Worm (Caenorhabditis elegans) whole organism, L4 larva: ENCODE measurements around the gene ephx-1.

Source experiments
- F10B5.3 ChIP-seq: sonication (generic microtip); optimal IDR thresholded peaks from 2 replicates; lab custom pipeline; 2016; ENCODE audit warnings: mild to moderate bottlenecking, missing genetic modification characterization, missing compliant biosample characterization
- F26F4.8 ChIP-seq: fragments of 200-800 bp; sonication (Bioruptor generic); conservative IDR thresholded peaks from 2 replicates; pipeline ENCODE4 v1.3.6; 2022; ENCODE audit warnings: missing genetic modification characterization, missing compliant biosample characterization
- F37D6.2 ChIP-seq: sonication (generic microtip); optimal IDR thresholded peaks from 2 replicates; lab custom pipeline; 2016; ENCODE audit warnings: mild to moderate bottlenecking, missing genetic modification characterization, missing compliant biosample characterization
- F49E8.2 ChIP-seq: sonication (generic microtip); optimal IDR thresholded peaks from 2 replicates; lab custom pipeline; 2016; ENCODE audit warnings: missing compliant biosample characterization, mild to moderate bottlenecking, missing genetic modification characterization, borderline replicate concordance
- T20F7.1 ChIP-seq: fragments of 200-800 bp; sonication (Bioruptor generic); optimal IDR thresholded peaks from 2 replicates; lab custom pipeline; 2018; ENCODE audit warnings: mild to moderate bottlenecking, missing genetic modification characterization, missing compliant biosample characterization
- Y48G9A.11 ChIP-seq: fragments of 200-800 bp; sonication (Bioruptor generic); IDR thresholded peaks from 2 replicates; pipeline ENCODE4 v1.3.6; 2022; ENCODE audit warnings: missing genetic modification reagents, missing genetic modification characterization, missing compliant biosample characterization
- Y5F2A.4 ChIP-seq: fragments of 200-800 bp; sonication (Bioruptor generic); optimal IDR thresholded peaks from 2 replicates; lab custom pipeline; 2018; ENCODE audit warnings: mild to moderate bottlenecking, missing genetic modification characterization, missing compliant biosample characterization
- aha-1 ChIP-seq: fragments of 150-350 bp; peaks from one replicate; lab custom pipeline; 2014; ENCODE audit warnings: missing biosample characterization, missing genetic modification characterization
- aly-2 ChIP-seq: sonication (generic microtip); optimal IDR thresholded peaks from 2 replicates; lab custom pipeline; 2018; ENCODE audit warnings: missing biosample characterization, missing genetic modification characterization
- ama-1 ChIP-seq: fragments of 150-350 bp; optimal IDR thresholded peaks from 2 replicates; lab custom pipeline; 2014; ENCODE audit warnings: inconsistent platforms, mixed read lengths
- arid-1 ChIP-seq: fragments of 200-800 bp; sonication (Bioruptor generic); conservative IDR thresholded peaks from 2 replicates; pipeline ENCODE4 v1.3.6; 2022; ENCODE audit warnings: missing genetic modification reagents, missing genetic modification characterization, missing compliant biosample characterization
- attf-4 ChIP-seq: sonication (generic microtip); optimal IDR thresholded peaks from 3 replicates; lab custom pipeline; 2017; ENCODE audit warnings: missing biosample characterization, missing genetic modification characterization
- ceh-20 ChIP-seq: fragments of 200-800 bp; sonication (Bioruptor generic); IDR thresholded peaks from 2 replicates; pipeline ENCODE4 v1.3.6; 2022; ENCODE audit warnings: missing genetic modification reagents, missing genetic modification characterization, missing compliant biosample characterization
- ceh-32 ChIP-seq: sonication (generic microtip); optimal IDR thresholded peaks from 2 replicates; lab custom pipeline; 2016; ENCODE audit warnings: mild to moderate bottlenecking, missing genetic modification characterization, missing compliant biosample characterization; ENCODE audit not compliant: poor library complexity
- ceh-44 ChIP-seq: fragments of 200-800 bp; sonication (Bioruptor generic); IDR thresholded peaks from 2 replicates; pipeline ENCODE4 v1.3.6; 2022; ENCODE audit warnings: missing genetic modification reagents, missing genetic modification characterization, missing compliant biosample characterization
- ceh-62 ChIP-seq: sonication (generic microtip); optimal IDR thresholded peaks from 2 replicates; lab custom pipeline; 2017; ENCODE audit warnings: missing biosample characterization, missing genetic modification characterization
- ces-1 ChIP-seq: fragments of 150-350 bp; sonication (generic microtip); optimal IDR thresholded peaks from 4 replicates; lab custom pipeline; 2014; ENCODE audit warnings: missing biosample characterization, missing genetic modification reagents, missing genetic modification characterization
- cey-2 ChIP-seq: sonication (generic microtip); optimal IDR thresholded peaks from 3 replicates; lab custom pipeline; 2017; ENCODE audit warnings: missing genetic modification characterization, mild to moderate bottlenecking, missing compliant biosample characterization, antibody characterized with exemption, borderline replicate concordance; ENCODE audit not compliant: insufficient read depth
- daf-12 ChIP-seq: fragments of 150-350 bp; optimal IDR thresholded peaks from 2 replicates; lab custom pipeline; 2014; ENCODE audit warnings: missing biosample characterization, missing genetic modification reagents, missing genetic modification characterization
- daf-16 ChIP-seq, 3 experiments: sonication (generic microtip); optimal IDR thresholded peaks; 2 replicates each; lab custom pipeline; 2016 to 2017; ENCODE audit warnings: missing genetic modification characterization in 3 of 3, missing genetic modification reagents in 3 of 3, mild to moderate bottlenecking in 2 of 3, missing compliant biosample characterization in 2 of 3, missing biosample characterization in 1 of 3, moderate library complexity in 1 of 3
- daf-8 ChIP-seq: fragments of 200-800 bp; sonication (Bioruptor generic); IDR thresholded peaks from 2 replicates; pipeline ENCODE4 v1.3.6; 2022; ENCODE audit warnings: missing genetic modification characterization, missing compliant biosample characterization
- dmd-9 ChIP-seq: fragments of 200-800 bp; sonication (Bioruptor generic); IDR thresholded peaks from 2 replicates; pipeline ENCODE4 v1.3.6; 2022; ENCODE audit warnings: missing genetic modification reagents, missing genetic modification characterization, missing compliant biosample characterization
- egl-43 ChIP-seq: fragments of 200-800 bp; sonication (Bioruptor generic); IDR thresholded peaks from 2 replicates; pipeline ENCODE4 v1.3.6; 2022; ENCODE audit warnings: missing genetic modification reagents, missing genetic modification characterization, missing compliant biosample characterization
- hif-1 ChIP-seq, 2 experiments: sonication (generic microtip); optimal IDR thresholded peaks; 2 replicates each; lab custom pipeline; 2016 to 2017; ENCODE audit warnings: missing compliant biosample characterization in 2 of 2, missing genetic modification characterization in 2 of 2, missing genetic modification reagents in 2 of 2, missing genotype in 2 of 2, mild to moderate bottlenecking in 1 of 2
- lin-1 ChIP-seq: fragments of 200-800 bp; sonication (Bioruptor generic); IDR thresholded peaks from 2 replicates; pipeline ENCODE4 v1.3.6; 2022; ENCODE audit warnings: missing genetic modification reagents, missing genetic modification characterization, missing compliant biosample characterization
- lin-15B ChIP-seq: fragments of 150-350 bp; sonication (generic microtip); optimal IDR thresholded peaks from 3 replicates; lab custom pipeline; 2014; ENCODE audit warnings: missing biosample characterization, missing genetic modification characterization
- lin-38 ChIP-seq: fragments of 200-800 bp; sonication (Bioruptor generic); IDR thresholded peaks from 2 replicates; pipeline ENCODE4 v1.3.6; 2022; ENCODE audit warnings: missing genetic modification reagents, missing genetic modification characterization, missing compliant biosample characterization
- madf-5 ChIP-seq, 2 experiments: fragments of 200-800 bp; sonication (Bioruptor generic); IDR thresholded peaks; 2 replicates each; pipeline ENCODE4 v1.3.6; 2022; ENCODE audit warnings: missing compliant biosample characterization in 2 of 2, missing genetic modification characterization in 2 of 2
- mep-1 ChIP-seq: fragments of 150-350 bp; sonication (generic microtip); optimal IDR thresholded peaks from 3 replicates; lab custom pipeline; 2014; ENCODE audit warnings: missing biosample characterization, missing genetic modification characterization
- mxl-2 ChIP-seq: fragments of 200-800 bp; sonication (Bioruptor generic); conservative IDR thresholded peaks from 2 replicates; pipeline ENCODE4 v1.3.6; 2022; ENCODE audit warnings: missing genetic modification reagents, missing genetic modification characterization, missing compliant biosample characterization
- nhr-102 ChIP-seq: sonication (generic microtip); optimal IDR thresholded peaks from 2 replicates; lab custom pipeline; 2016; ENCODE audit warnings: mild to moderate bottlenecking, missing genetic modification characterization, moderate library complexity, missing compliant biosample characterization
- nhr-28 ChIP-seq: fragments of 150-350 bp; optimal IDR thresholded peaks from 2 replicates; lab custom pipeline; 2014; ENCODE audit warnings: missing biosample characterization, missing genetic modification characterization
- nhr-42 ChIP-seq: fragments of 200-800 bp; sonication (Bioruptor generic); IDR thresholded peaks from 2 replicates; pipeline ENCODE4 v1.3.6; 2022; ENCODE audit warnings: missing genetic modification characterization, missing compliant biosample characterization
- nhr-6 ChIP-seq: fragments of 150-350 bp; optimal IDR thresholded peaks from 2 replicates; lab custom pipeline; 2014; ENCODE audit warnings: missing biosample characterization, missing genetic modification characterization
- set-16 ChIP-seq: fragments of 200-800 bp; sonication (Bioruptor generic); IDR thresholded peaks from 2 replicates; pipeline ENCODE4 v1.3.6; 2022; ENCODE audit warnings: missing genetic modification reagents, missing genetic modification characterization, missing compliant biosample characterization
- snpc-1.2 ChIP-seq: fragments of 200-800 bp; sonication (Bioruptor generic); IDR thresholded peaks from 2 replicates; pipeline ENCODE4 v1.3.6; 2022; ENCODE audit warnings: missing genetic modification reagents, missing genetic modification characterization, missing compliant biosample characterization
- snpc-4 ChIP-seq: fragments of 150-350 bp; optimal IDR thresholded peaks from 2 replicates; lab custom pipeline; 2014; ENCODE audit warnings: missing biosample characterization, missing genetic modification characterization
- spr-1 ChIP-seq: sonication (generic microtip); optimal IDR thresholded peaks from 2 replicates; lab custom pipeline; 2016; ENCODE audit warnings: mild to moderate bottlenecking, missing genetic modification characterization, missing compliant biosample characterization
- tra-1 ChIP-seq: fragments of 200-800 bp; sonication (Bioruptor generic); IDR thresholded peaks from 2 replicates; pipeline ENCODE4 v1.3.6; 2022; ENCODE audit warnings: missing genetic modification reagents, missing genetic modification characterization, missing compliant biosample characterization
- unc-62 ChIP-seq, 3 experiments: fragments of 150-350 bp in 1 of 3; sonication (generic microtip); optimal IDR thresholded peaks in 2 of 3; peaks in 1 of 3; 1 replicate in 1 of 3; 2 replicates in 2 of 3; lab custom pipeline; 2014 to 2017; ENCODE audit warnings: missing biosample characterization in 3 of 3, missing genetic modification characterization in 3 of 3, missing genetic modification reagents in 3 of 3, missing genotype in 1 of 3
- zip-2 ChIP-seq: fragments of 150-350 bp; optimal IDR thresholded peaks from 2 replicates; lab custom pipeline; 2014; ENCODE audit warnings: missing biosample characterization, missing genetic modification characterization

Gene ephx-1

DNA sequence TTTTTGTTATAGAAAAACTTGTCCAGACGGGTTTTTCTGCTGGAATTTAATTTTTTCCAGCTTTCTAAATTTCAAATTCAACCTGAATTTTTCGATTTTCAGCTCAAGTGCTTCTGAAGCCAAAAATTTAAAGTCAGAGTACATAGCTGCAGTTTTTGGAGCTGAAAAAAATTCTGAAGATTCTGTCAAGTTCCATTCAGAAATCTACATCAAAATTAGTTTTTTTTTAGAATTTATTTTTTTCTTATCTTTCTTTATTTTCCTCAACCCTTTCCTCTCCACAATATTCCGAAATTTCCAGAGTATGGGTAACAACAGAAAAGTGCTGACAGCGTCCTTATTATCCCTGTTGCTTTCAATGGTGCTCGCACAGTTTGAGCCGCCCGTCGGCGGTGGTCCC lies 23.6 kb downstream of the ephx-1 start, which contains the start of gene K07D4.9:
Gene K07D4.9, plus strand, starts transcription at position 301 of the 400 bp plus-strand sequence.
- TF ChIP-seq tra-1 (GFP tag; lab: Robert Waterston, UW) (no peak), attf-4 (tag; lab: Kevin White, UChicago) (no peak), mep-1 (tag; lab: Kevin White, UChicago) (no peak), madf-5 (GFP tag; IDR thresholded peaks at IDR 0.05; lab: Robert Waterston, UW) (no peak), F37D6.2 (tag; lab: Kevin White, UChicago) (no peak), aly-2 (tag; lab: Kevin White, UChicago) (no peak), F10B5.3 (tag; lab: Kevin White, UChicago) (no peak), Y5F2A.4 (GFP tag; lab: Kevin White, UChicago) (no peak), cey-2 (no peak)

DNA sequence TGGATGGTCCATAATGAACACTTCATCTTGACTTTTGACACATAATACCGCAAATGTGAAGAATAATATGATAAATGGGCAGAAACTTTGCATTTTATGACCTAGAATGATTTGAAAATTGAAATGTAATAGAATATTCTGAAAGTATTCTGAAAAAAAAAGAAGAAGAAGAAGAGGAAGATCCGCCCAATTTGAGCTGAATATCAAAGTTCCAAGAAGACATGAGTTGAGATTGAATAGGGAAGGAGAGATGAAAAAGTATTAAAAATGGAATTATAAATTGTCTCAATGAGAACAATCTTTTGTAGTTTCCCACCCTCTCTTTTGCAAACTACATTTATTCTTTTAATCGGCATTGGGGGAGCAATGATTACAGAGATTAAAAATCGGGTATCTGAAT lies 27.6 kb downstream of the ephx-1 start, which contains the start of gene K07D4.4:
Gene K07D4.4, minus strand, starts transcription at position 101 of the 400 bp plus-strand sequence.
- TF ChIP-seq ama-1 (lab: Kevin White, UChicago) (no peak), nhr-28 (tag; lab: Kevin White, UChicago) (no peak), F49E8.2 (tag; lab: Kevin White, UChicago) (no peak), aha-1 (tag; lab: Kevin White, UChicago) (no peak), ceh-20 (GFP tag; lab: Robert Waterston, UW) (no peak), F26F4.8 (GFP tag; lab: Robert Waterston, UW) (no peak), zip-2 (tag; lab: Kevin White, UChicago) (no peak), snpc-1.2 (GFP tag; lab: Robert Waterston, UW) (no peak), egl-43 (GFP tag; lab: Robert Waterston, UW) (no peak), set-16 (GFP tag; lab: Robert Waterston, UW) (no peak), daf-8 (GFP tag; lab: Robert Waterston, UW) (no peak), daf-12 (tag; lab: Kevin White, UChicago) (no peak), tra-1 (GFP tag; lab: Robert Waterston, UW) (no peak)

DNA sequence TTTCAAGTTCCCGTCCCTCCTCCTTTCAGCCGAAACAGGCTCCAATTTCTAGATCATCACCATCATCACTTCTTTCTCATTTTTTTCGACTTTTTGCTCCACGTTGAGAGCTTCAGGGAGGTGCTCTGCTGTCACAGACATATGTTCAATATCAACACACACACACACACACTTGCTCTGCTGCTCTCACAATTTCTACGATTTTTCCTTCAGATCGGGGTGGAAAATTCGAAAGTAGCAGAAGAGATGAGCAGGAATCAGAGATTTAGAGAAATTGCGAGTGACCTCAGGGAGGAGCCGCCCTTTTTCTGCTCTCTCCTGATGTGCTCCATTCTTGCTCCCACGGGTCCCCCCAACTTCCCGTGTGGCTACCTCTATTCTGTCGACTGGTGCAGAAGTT lies 33.8 kb downstream of the ephx-1 start, which contains the start of gene pqn-48:
Gene pqn-48, plus strand, starts transcription at position 344 of the 400 bp plus-strand sequence.
- TF ChIP-seq spr-1 (tag; lab: Kevin White, UChicago) = no peak
- TF ChIP-seq Y48G9A.11 = no peak
- no peak for TF ChIP-seq hif-1 (tag; optimal IDR thresholded peaks at IDR 0.05; lab: Kevin White, UChicago)
- TF ChIP-seq set-16 (GFP tag; lab: Robert Waterston, UW) = peak; percentile 32
- TF ChIP-seq nhr-6 (tag; lab: Kevin White, UChicago) = no peak
- peak in 1 of 2 experiments; percentile 16 for TF ChIP-seq unc-62 (GFP tag; optimal IDR thresholded peaks at IDR 0.05 in 1 of 2; lab: Kevin White, UChicago)
- no peak for TF ChIP-seq unc-62 (tag; optimal IDR thresholded peaks at IDR 0.05; lab: Kevin White, UChicago)
- TF ChIP-seq, all 104 proteins: peak for 2

DNA sequence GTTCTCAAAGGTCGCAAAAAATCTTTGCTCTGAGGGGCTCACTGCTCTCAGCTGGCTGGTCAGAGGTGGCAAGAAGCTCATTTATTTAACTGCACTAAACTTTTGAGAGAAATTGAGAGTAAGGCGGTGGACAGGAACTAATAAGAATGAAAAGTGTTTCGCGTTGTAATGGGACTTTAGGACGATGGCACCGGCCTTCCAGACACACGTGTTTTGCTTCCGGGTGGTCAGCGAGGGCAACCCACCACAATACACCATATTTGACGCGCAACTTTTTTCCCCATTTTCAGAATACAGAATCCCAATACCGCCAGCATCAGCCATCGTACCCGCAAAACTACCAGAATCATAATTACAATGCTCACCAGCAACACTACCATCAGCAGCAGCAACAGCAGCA lies 35.4 kb downstream of the ephx-1 start:
- TF ChIP-seq nhr-102 = no peak
- TF ChIP-seq tra-1 (GFP tag; lab: Robert Waterston, UW) = no peak
- TF ChIP-seq snpc-4 = no peak
- peak in 1 of 2 experiments; percentile 90 for TF ChIP-seq unc-62 (GFP tag; optimal IDR thresholded peaks at IDR 0.05 in 1 of 2; lab: Kevin White, UChicago)
- TF ChIP-seq unc-62 (tag; optimal IDR thresholded peaks at IDR 0.05; lab: Kevin White, UChicago) = no peak
- no peak for TF ChIP-seq ces-1

DNA sequence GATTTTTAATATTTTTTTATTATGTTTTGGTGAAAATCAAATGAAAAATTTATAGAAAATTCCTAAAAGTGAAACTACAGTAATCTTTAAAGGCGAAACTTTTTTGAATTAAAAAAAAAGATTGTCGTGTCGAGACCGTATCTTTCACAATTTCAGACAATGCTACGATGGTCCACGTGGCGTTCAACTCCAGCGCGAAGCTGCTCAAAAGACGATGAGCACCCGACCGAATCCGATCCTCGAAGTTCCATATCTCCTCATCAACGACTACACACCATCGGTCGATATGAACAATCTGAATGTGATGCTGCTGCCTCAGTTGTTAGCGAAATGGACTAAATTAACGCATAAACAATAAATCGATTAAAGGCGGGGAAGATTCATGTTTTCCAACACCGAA lies 38.0 kb downstream of the ephx-1 start:
- TF ChIP-seq F37D6.2 (tag; lab: Kevin White, UChicago) (no peak), arid-1 (0 out of 2 replicates have a peak, but pooled peaks have one; percentile 18), madf-5 (GFP tag; IDR thresholded peaks at IDR 0.05; lab: Robert Waterston, UW) (no peak), egl-43 (GFP tag; lab: Robert Waterston, UW) (peak; percentile 19; the same call in 1 of the 2 replicates), nhr-42 (no peak), nhr-102 (no peak), daf-16 (GFP tag; optimal IDR thresholded peaks at IDR 0.05; lab: Kevin White, UChicago) (no peak), daf-16 (tag; optimal IDR thresholded peaks at IDR 0.05; lab: Kevin White, UChicago) (no peak), ceh-32 (tag; lab: Kevin White, UChicago) (no peak), lin-38 (GFP tag; lab: Robert Waterston, UW) (peak; percentile 52), ceh-44 (GFP tag; lab: Robert Waterston, UW) (no peak), T20F7.1 (GFP tag; lab: Kevin White, UChicago) (no peak), lin-15B (tag; lab: Kevin White, UChicago) (no peak), aha-1 (tag; lab: Kevin White, UChicago) (peak; percentile 80), mxl-2 (no peak), snpc-4 (no peak), dmd-9 (no peak), daf-8 (GFP tag; lab: Robert Waterston, UW) (no peak), daf-12 (tag; lab: Kevin White, UChicago) (no peak), lin-1 (GFP tag; lab: Robert Waterston, UW) (no peak), ceh-62 (tag; lab: Kevin White, UChicago) (no peak), set-16 (GFP tag; lab: Robert Waterston, UW) (no peak)
